Worm (Caenorhabditis elegans): ENCODE data around the gene Y50E8A.6.

The Y50E8A.6 gene

ce11 chrV:14712316-14712715 lies 28.8 kb downstream of the Y50E8A.6 start, which contains the start of gene R08A2.5:
Gene R08A2.5 (plus strand): TSS chrV:14712616.
- TF ChIP-seq ztf-25 (GFP tag; IDR thresholded peaks at IDR 0.05): no peak
- no peak for TF ChIP-seq atf-7 (tag; optimal IDR thresholded peaks at IDR 0.05)
- TF ChIP-seq bed-2 (GFP tag; IDR thresholded peaks at IDR 0.05): no peak
- no peak for TF ChIP-seq rpc-1 (optimal IDR thresholded peaks at IDR 0.05)
- no peak for TF ChIP-seq rpc-1 (tag; optimal IDR thresholded peaks at IDR 0.05)
- TF ChIP-seq F57A8.1 (GFP tag; optimal IDR thresholded peaks at IDR 0.05): no peak
- TF ChIP-seq him-1 (tag; optimal IDR thresholded peaks at IDR 0.05): no peak
- TF ChIP-seq nhr-80 (tag; optimal IDR thresholded peaks at IDR 0.05): no peak
- no peak for TF ChIP-seq F39B2.1 (GFP tag; IDR thresholded peaks at IDR 0.05)
- no peak for TF ChIP-seq rcor-1 (GFP tag; IDR thresholded peaks at IDR 0.05)
- no peak for TF ChIP-seq sdz-38 (tag; optimal IDR thresholded peaks at IDR 0.05)
- TF ChIP-seq nfya-2 (GFP tag; IDR thresholded peaks at IDR 0.05): no peak
- TF ChIP-seq pha-4 (tag; optimal IDR thresholded peaks at IDR 0.05): no peak
- TF ChIP-seq B0261.1 (tag; optimal IDR thresholded peaks at IDR 0.05): no peak
- no peak for TF ChIP-seq rec-8 (tag; optimal IDR thresholded peaks at IDR 0.05)
- no peak for TF ChIP-seq F55B11.4 (tag; optimal IDR thresholded peaks at IDR 0.05; ENCODE audit: borderline replicate concordance, insufficient read depth)
- no peak for TF ChIP-seq let-607 (tag; optimal IDR thresholded peaks at IDR 0.05)
- TF ChIP-seq lin-40 (tag; optimal IDR thresholded peaks at IDR 0.05): no peak
- TF ChIP-seq zfh-2 (GFP tag; conservative IDR thresholded peaks at IDR 0.05): no peak

ce11 chrV:14711077-14711476 lies 30.1 kb downstream of the Y50E8A.6 start, which contains the start of gene ssp-33:
Gene ssp-33 (plus strand): TSS chrV:14711377.
- TF ChIP-seq F52B5.7 (tag; optimal IDR thresholded peaks at IDR 0.05) (no peak), nhr-179 (tag; optimal IDR thresholded peaks at IDR 0.05) (no peak), F57C9.4 (tag; optimal IDR thresholded peaks at IDR 0.05) (no peak), C06A6.2 (GFP tag; conservative IDR thresholded peaks at IDR 0.05) (no peak), hlh-12 (tag; optimal IDR thresholded peaks at IDR 0.05) (no peak), attf-3 (GFP tag; conservative IDR thresholded peaks at IDR 0.05) (no peak), lin-40 (tag; optimal IDR thresholded peaks at IDR 0.05) (no peak), lsl-1 (GFP tag; optimal IDR thresholded peaks at IDR 0.05) (no peak), lin-54 (GFP tag; optimal IDR thresholded peaks at IDR 0.05) (no peak), rcor-1 (GFP tag; IDR thresholded peaks at IDR 0.05) (no peak), cebp-1 (GFP tag; IDR thresholded peaks at IDR 0.05) (no peak), cebp-1 (tag; optimal IDR thresholded peaks at IDR 0.05) (no peak), Y53G8AR.9 (GFP tag; conservative IDR thresholded peaks at IDR 0.05) (no peak), snpc-3.4 (tag; optimal IDR thresholded peaks at IDR 0.05) (no peak), ztf-26 (tag; optimal IDR thresholded peaks at IDR 0.05) (no peak), attf-6 (GFP tag; IDR thresholded peaks at IDR 0.05) (no peak), hlh-26 (GFP tag; conservative IDR thresholded peaks at IDR 0.05) (no peak), chd-7 (tag; optimal IDR thresholded peaks at IDR 0.05) (no peak), nfya-2 (GFP tag; IDR thresholded peaks at IDR 0.05) (no peak)

- TF ChIP-seq ceh-58 (GFP tag; IDR thresholded peaks at IDR 0.05) (no peak), T26A5.8 (tag; optimal IDR thresholded peaks at IDR 0.05) (no peak), Y67H2A.10 (GFP tag; conservative IDR thresholded peaks at IDR 0.05) (no peak), fkh-3 (tag; optimal IDR thresholded peaks at IDR 0.05) (no peak), ekl-4 (GFP tag; IDR thresholded peaks at IDR 0.05) (no peak), K11D2.4 (GFP tag; IDR thresholded peaks at IDR 0.05) (no peak), nhr-179 (tag; optimal IDR thresholded peaks at IDR 0.05) (no peak), xnd-1 (tag; optimal IDR thresholded peaks at IDR 0.05) (no peak), egl-44 (GFP tag; IDR thresholded peaks at IDR 0.05) (no peak), ztf-26 (tag; optimal IDR thresholded peaks at IDR 0.05) (no peak), F52B5.7 (tag; optimal IDR thresholded peaks at IDR 0.05) (no peak), F23B12.7 (tag; optimal IDR thresholded peaks at IDR 0.05; ENCODE audit: insufficient read depth) (no peak), egl-18 (GFP tag; IDR thresholded peaks at IDR 0.05) (no peak), lin-35 (GFP tag; optimal IDR thresholded peaks at IDR 0.05) (no peak), F10E7.11 (tag; optimal IDR thresholded peaks at IDR 0.05) (no peak), ceh-27 (GFP tag; optimal IDR thresholded peaks at IDR 0.05) (no peak), lin-54 (GFP tag; optimal IDR thresholded peaks at IDR 0.05) (no peak)
Measured at ce11 chrV:14707958-14708357, 33.2 kb downstream of the Y50E8A.6 start, which contains the start of gene R08A2.9. Gene R08A2.9 (plus strand): TSS chrV:14708258.

All from whole organism, young adult.